Fruit fly (Drosophila melanogaster) whole organism, wandering third instar larva: Measurements from ENCODE around the gene CG42676.

Experiments
- CG32264 ChIP-seq: fragments of 200-800 bp; sonication (Bioruptor generic); optimal IDR thresholded peaks from 2 replicates; lab custom pipeline; 2016; ENCODE audit warnings: missing biosample characterization, missing genetic modification characterization
- CrebA ChIP-seq: fragments of 200-800 bp; sonication (Bioruptor generic); optimal IDR thresholded peaks from 2 replicates; lab custom pipeline; 2016; ENCODE audit warnings: missing biosample characterization, mild to moderate bottlenecking, missing genetic modification characterization, borderline replicate concordance
- Dfd ChIP-seq: fragments of >200 bp; optimal IDR thresholded peaks from 2 replicates; lab custom pipeline; 2017; ENCODE audit warnings: missing biosample characterization, missing genetic modification characterization
- Dif ChIP-seq: fragments of 200-275, 200-300 bp; sonication (Bioruptor generic); optimal IDR thresholded peaks from 2 replicates; lab custom pipeline; 2018; ENCODE audit warnings: missing biosample characterization, missing genetic modification characterization; ENCODE audit not compliant: partially characterized antibody
- GATAd ChIP-seq: sonication (Bioruptor generic); optimal IDR thresholded peaks from 2 replicates; lab custom pipeline; 2016; ENCODE audit warnings: missing biosample characterization, missing genetic modification characterization
- HLH106 ChIP-seq: fragments of 200-800 bp; optimal IDR thresholded peaks from 3 replicates; lab custom pipeline; 2019; ENCODE audit warnings: missing biosample characterization, mild to moderate bottlenecking, missing genetic modification characterization, moderate library complexity
- Myc ChIP-seq: fragments of >200 bp; optimal IDR thresholded peaks from 2 replicates; lab custom pipeline; 2017
- br ChIP-seq: fragments of 200-800 bp; sonication (Bioruptor generic); optimal IDR thresholded peaks from 2 replicates; lab custom pipeline; 2016; ENCODE audit warnings: missing biosample characterization, missing genetic modification characterization
- brk ChIP-seq: fragments of 200-800 bp; sonication (Bioruptor generic); optimal IDR thresholded peaks from 2 replicates; lab custom pipeline; 2016; ENCODE audit warnings: missing biosample characterization, mild to moderate bottlenecking, missing genetic modification characterization
- ey ChIP-seq: fragments of 200-800 bp; sonication (Bioruptor generic); optimal IDR thresholded peaks from 2 replicates; lab custom pipeline; 2016; ENCODE audit warnings: missing biosample characterization, missing genetic modification characterization
- fru ChIP-seq: fragments of 200-800 bp; sonication (Bioruptor generic); optimal IDR thresholded peaks from 3 replicates; lab custom pipeline; 2016; ENCODE audit warnings: missing biosample characterization, mild to moderate bottlenecking, missing genetic modification characterization
- tai ChIP-seq: sonication (Bioruptor generic); optimal IDR thresholded peaks from 2 replicates; lab custom pipeline; 2016; ENCODE audit warnings: missing biosample characterization, missing genetic modification characterization
- woc ChIP-seq: sonication (Bioruptor generic); optimal IDR thresholded peaks from 2 replicates; lab custom pipeline; 2016; ENCODE audit warnings: missing biosample characterization, mild to moderate bottlenecking, missing genetic modification characterization

DNA sequence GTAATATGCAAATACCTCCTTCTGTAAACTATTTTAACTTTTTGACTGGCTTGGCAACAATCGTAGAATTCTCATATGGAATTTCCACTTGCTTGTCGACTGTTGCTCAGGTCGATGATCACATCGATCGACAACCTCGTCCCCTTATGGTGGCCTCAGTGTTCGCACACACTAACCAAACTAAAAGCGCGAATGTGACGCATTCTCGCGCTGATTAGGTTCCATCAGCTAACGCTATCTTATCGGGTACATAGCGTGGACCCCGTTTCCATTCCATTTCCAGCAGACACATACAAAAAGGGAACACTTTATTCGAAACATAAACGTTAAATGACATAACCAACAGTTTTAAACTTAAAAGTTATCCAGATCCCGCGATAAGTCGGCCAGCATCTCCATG, 13.6 kb upstream of the CG42676 start:
- no peak for TF ChIP-seq tai (GFP tag; lab: Kevin White, UChicago)
- no peak for TF ChIP-seq CrebA (GFP tag; lab: Kevin White, UChicago)
- no peak for TF ChIP-seq woc
- no peak for TF ChIP-seq CG32264
- TF ChIP-seq HLH106 (tag; lab: Kevin White, UChicago) = no peak
- no peak for TF ChIP-seq Myc (lab: Kevin White, UChicago)
- no peak for TF ChIP-seq Dif (GFP tag; lab: Kevin White, UChicago)
- no peak for TF ChIP-seq Dfd (GFP tag; lab: Kevin White, UChicago)
- no peak for TF ChIP-seq GATAd (GFP tag; lab: Kevin White, UChicago)
- TF ChIP-seq ey = no peak
- no peak for TF ChIP-seq fru (GFP tag; lab: Kevin White, UChicago)
- no peak for TF ChIP-seq br
- TF ChIP-seq brk (GFP tag; lab: Kevin White, UChicago) = no peak
